Fruit fly (Drosophila melanogaster): ENCODE measurements around the gene CG34167.

CG34167 gene

dm6 chr2L:16040255-16040654, 36.8 kb upstream of the CG34167 start (continued):
- no peak for TF ChIP-seq Ets97D (GFP tag; optimal IDR thresholded peaks at IDR 0.05)
- TF ChIP-seq Stat92E (GFP tag; optimal IDR thresholded peaks at IDR 0.05), result no peak
- TF ChIP-seq H2.0 (GFP tag; IDR thresholded peaks at IDR 0.05), result no peak
- no peak for TF ChIP-seq Fer1 (GFP tag; optimal IDR thresholded peaks at IDR 0.05)
- no peak for TF ChIP-seq HHEX (GFP tag; optimal IDR thresholded peaks at IDR 0.05)
- TF ChIP-seq CTCF (GFP tag; optimal IDR thresholded peaks at IDR 0.05), result no peak
- no peak for TF ChIP-seq GATAe (GFP tag; conservative IDR thresholded peaks at IDR 0.05)
- no peak for TF ChIP-seq CG7928 (GFP tag; optimal IDR thresholded peaks at IDR 0.05)

- TF ChIP-seq CTCF (GFP tag; optimal IDR thresholded peaks at IDR 0.05) (peak; percentile 82), CG31388 (GFP tag; optimal IDR thresholded peaks at IDR 0.05) (no peak), bsh (GFP tag; optimal IDR thresholded peaks at IDR 0.05) (no peak), CG6813 (GFP tag; optimal IDR thresholded peaks at IDR 0.05) (no peak), CG13424 (tag; optimal IDR thresholded peaks at IDR 0.05) (no peak), CrebB (tag; optimal IDR thresholded peaks at IDR 0.05) (no peak)
Observed at dm6 chr2L:16026693-16027092, 23.3 kb upstream of the CG34167 start.

dm6 chr2L:16006179-16006578, 2.7 kb upstream of the CG34167 start, which contains the start of gene CG31820:
TSS of gene CG31820 (minus strand) at chr2L:16006279.
- TF ChIP-seq Xbp1 (GFP tag; optimal IDR thresholded peaks at IDR 0.05), result no peak
- TF ChIP-seq CG17612 (GFP tag; IDR thresholded peaks at IDR 0.05), result no peak
- no peak for TF ChIP-seq HLHmδ (GFP tag; optimal IDR thresholded peaks at IDR 0.05)
- TF ChIP-seq CG6689 (GFP tag; IDR thresholded peaks at IDR 0.05), result no peak
- no peak for TF ChIP-seq CG11093 (GFP tag; IDR thresholded peaks at IDR 0.05)
- no peak for TF ChIP-seq CG8388 (GFP tag; optimal IDR thresholded peaks at IDR 0.05)
- TF ChIP-seq aop (GFP tag; IDR thresholded peaks at IDR 0.05), result no peak
- no peak for TF ChIP-seq CG2889 (GFP tag; IDR thresholded peaks at IDR 0.05)
- TF ChIP-seq grau (tag; optimal IDR thresholded peaks at IDR 0.05), result no peak
- TF ChIP-seq Sox100B (GFP tag; optimal IDR thresholded peaks at IDR 0.05), result no peak
- TF ChIP-seq Sry-β (GFP tag; optimal IDR thresholded peaks at IDR 0.05), result no peak
- TF ChIP-seq Hsf (GFP tag; optimal IDR thresholded peaks at IDR 0.05), result no peak

dm6 chr2L:16004025-16004424, 584 bp upstream of the CG34167 start, which contains the start of the genes CG13245 and CG43816:
TSS of gene CG13245 (plus strand) at chr2L:16004325.
TSS of gene CG43816 (plus strand) at chr2L:16004325.
- no peak for TF ChIP-seq CG10959 (GFP tag; IDR thresholded peaks at IDR 0.05)
- no peak for TF ChIP-seq CG12391 (tag; optimal IDR thresholded peaks at IDR 0.05)
- TF ChIP-seq aop (GFP tag; IDR thresholded peaks at IDR 0.05), result no peak
- TF ChIP-seq ro (GFP tag; IDR thresholded peaks at IDR 0.05), result no peak
- TF ChIP-seq CG16863 (GFP tag; optimal IDR thresholded peaks at IDR 0.05), result no peak
- no peak for TF ChIP-seq Deaf1 (tag; optimal IDR thresholded peaks at IDR 0.05)
- TF ChIP-seq CG31365 (tag; optimal IDR thresholded peaks at IDR 0.05), result no peak
- no peak for TF ChIP-seq CG11504 (tag; optimal IDR thresholded peaks at IDR 0.05)
- no peak for TF ChIP-seq sob (GFP tag; IDR thresholded peaks at IDR 0.05)
- TF ChIP-seq gro (GFP tag; optimal IDR thresholded peaks at IDR 0.05), result no peak

- TF ChIP-seq Chrac-16 (GFP tag; optimal IDR thresholded peaks at IDR 0.05) (no peak), CG10462 (GFP tag; optimal IDR thresholded peaks at IDR 0.05) (no peak), Med (GFP tag) (no peak), CG7357 (GFP tag; IDR thresholded peaks at IDR 0.05) (no peak), CG30020 (tag; optimal IDR thresholded peaks at IDR 0.05) (no peak), pita (GFP tag; optimal IDR thresholded peaks at IDR 0.05) (no peak), Bdp1 (GFP tag; optimal IDR thresholded peaks at IDR 0.05) (no peak), CG3065 (GFP tag; optimal IDR thresholded peaks at IDR 0.05) (no peak), CG12769 (tag; optimal IDR thresholded peaks at IDR 0.05) (no peak), Trl (optimal IDR thresholded peaks at IDR 0.05) (peak; percentile 14 to 45), Trl (GFP tag; optimal IDR thresholded peaks at IDR 0.05) (no peak), crc (GFP tag; optimal IDR thresholded peaks at IDR 0.05) (no peak), bbx (GFP tag; IDR thresholded peaks at IDR 0.05; ENCODE audit: partially characterized antibody) (no peak), CG5180 (GFP tag; optimal IDR thresholded peaks at IDR 0.05) (peak; percentile 9)
Observed at dm6 chr2L:16000199-16000598, 3.2 kb downstream of the CG34167 start, which contains the start of gene beat-Ic. TSS of gene beat-Ic (plus strand) at chr2L:16000291.
